Fruit fly (Drosophila melanogaster) whole organism, embryonic: ENCODE data around the gene CG16953.
A peak's percentile ranks its signal among the peaks of the same experiment; 100 is the strongest.

ENCODE experiments used
- Blimp-1 ChIP-seq: fragments of 200-800 bp; sonication (Bioruptor generic); optimal IDR thresholded peaks from 3 replicates; lab custom pipeline; 2018; ENCODE audit warnings: missing biosample characterization, missing genetic modification characterization, mild to moderate bottlenecking, moderate library complexity, missing genetic modification reagents
- CG11504 ChIP-seq: fragments of 200-800 bp; sonication (Bioruptor generic); optimal IDR thresholded peaks from 3 replicates; lab custom pipeline; 2019; ENCODE audit warnings: missing biosample characterization, mild to moderate bottlenecking, missing genetic modification characterization, moderate library complexity
- CG11560 ChIP-seq: fragments of 200-800 bp; sonication (Bioruptor generic); IDR thresholded peaks from 3 replicates; pipeline ENCODE4 v1.3.6; 2022; ENCODE audit warnings: missing biosample characterization, missing genetic modification characterization
- CG12391 ChIP-seq: fragments of 200-800 bp; sonication (Bioruptor generic); optimal IDR thresholded peaks from 3 replicates; lab custom pipeline; 2018; ENCODE audit warnings: missing biosample characterization, mild to moderate bottlenecking, missing genetic modification characterization, moderate library complexity
- CG12769 ChIP-seq: fragments of 200-800 bp; sonication (Bioruptor generic); optimal IDR thresholded peaks from 2 replicates; lab custom pipeline; 2019; ENCODE audit warnings: missing biosample characterization, mild to moderate bottlenecking, missing genetic modification characterization, moderate library complexity
- CG13424 ChIP-seq: fragments of 200-800 bp; sonication (Bioruptor generic); optimal IDR thresholded peaks from 2 replicates; lab custom pipeline; 2019; ENCODE audit warnings: missing biosample characterization, mild to moderate bottlenecking, missing genetic modification characterization, moderate library complexity
- CG15269 ChIP-seq: fragments of 200-800 bp; sonication (Bioruptor generic); optimal IDR thresholded peaks from 2 replicates; lab custom pipeline; 2018; ENCODE audit warnings: missing biosample characterization, mild to moderate bottlenecking, missing genetic modification characterization, moderate library complexity
- CG17361 ChIP-seq: fragments of 200-800 bp; sonication (Bioruptor generic); IDR thresholded peaks from 3 replicates; pipeline ENCODE4 v1.3.6; 2022; ENCODE audit warnings: missing biosample characterization, missing genetic modification characterization
- CG17829 ChIP-seq: fragments of 200-800 bp; optimal IDR thresholded peaks from 2 replicates; lab custom pipeline; 2019; ENCODE audit warnings: missing biosample characterization, mild to moderate bottlenecking, missing genetic modification characterization, moderate library complexity
- CG18262 ChIP-seq: fragments of 200-800 bp; optimal IDR thresholded peaks from 3 replicates; lab custom pipeline; 2019; ENCODE audit warnings: missing biosample characterization, mild to moderate bottlenecking, missing genetic modification characterization, moderate library complexity
- CG2202 ChIP-seq: fragments of 200-800 bp; sonication (Bioruptor generic); optimal IDR thresholded peaks from 2 replicates; lab custom pipeline; 2018; ENCODE audit warnings: missing biosample characterization, mild to moderate bottlenecking, missing genetic modification characterization
- CG2678 ChIP-seq: fragments of 200-800 bp; sonication (Bioruptor generic); optimal IDR thresholded peaks from 3 replicates; lab custom pipeline; 2019; ENCODE audit warnings: missing biosample characterization, mild to moderate bottlenecking, missing genetic modification characterization, moderate library complexity
- CG31365 ChIP-seq: fragments of 200-800 bp; sonication (Bioruptor generic); optimal IDR thresholded peaks from 2 replicates; lab custom pipeline; 2018; ENCODE audit warnings: missing biosample characterization, mild to moderate bottlenecking, missing genetic modification characterization
- CG32767 ChIP-seq: fragments of 200-800 bp; sonication (Bioruptor generic); IDR thresholded peaks from 2 replicates; pipeline ENCODE4 v1.3.6; 2022; ENCODE audit warnings: missing biosample characterization, missing genetic modification characterization
- CG6254 ChIP-seq: fragments of 200-800 bp; sonication (Bioruptor generic); optimal IDR thresholded peaks from 3 replicates; lab custom pipeline; 2017; ENCODE audit warnings: mild to moderate bottlenecking, missing biosample characterization, missing genetic modification reagents, missing genetic modification characterization
- CG7556 ChIP-seq: fragments of 200-800 bp; sonication (Bioruptor generic); optimal IDR thresholded peaks from 2 replicates; lab custom pipeline; 2017; ENCODE audit warnings: missing biosample characterization, mild to moderate bottlenecking, missing genetic modification characterization
- CoRest ChIP-seq: fragments of 200-800 bp; sonication (Bioruptor generic); optimal IDR thresholded peaks from 3 replicates; lab custom pipeline; 2018; ENCODE audit warnings: missing biosample characterization, mild to moderate bottlenecking, missing genetic modification characterization, moderate library complexity
- D ChIP-seq, 2 experiments: fragments of 200-800 bp in 1 of 2; fragments of >200 bp in 1 of 2; sonication (Bioruptor generic) in 1 of 2; optimal IDR thresholded peaks; 2 replicates in 1 of 2; 3 replicates in 1 of 2; lab custom pipeline; 2017; ENCODE audit warnings: mild to moderate bottlenecking in 1 of 2, missing biosample characterization in 1 of 2, missing genetic modification characterization in 1 of 2, missing genetic modification reagents in 1 of 2
- Dbx ChIP-seq: fragments of 200-800 bp; sonication (Bioruptor generic); IDR thresholded peaks from 3 replicates; pipeline ENCODE4 v1.3.6; 2022; ENCODE audit warnings: missing biosample characterization, missing genetic modification characterization
- Deaf1 ChIP-seq: fragments of 200-800 bp; optimal IDR thresholded peaks from 3 replicates; lab custom pipeline; 2019; ENCODE audit warnings: missing biosample characterization, mild to moderate bottlenecking, missing genetic modification characterization, moderate library complexity
- Eip74EF ChIP-seq, 2 experiments: fragments of 200-800 bp in 1 of 2; fragments of >200 bp in 1 of 2; sonication (Bioruptor generic) in 1 of 2; optimal IDR thresholded peaks; 2 replicates each; lab custom pipeline; 2017 to 2019; ENCODE audit warnings: missing biosample characterization in 2 of 2, missing genetic modification characterization in 2 of 2, mild to moderate bottlenecking in 1 of 2, moderate library complexity in 1 of 2
- Ets65A ChIP-seq: fragments of 200-800 bp; sonication (Bioruptor generic); peaks from one replicate; lab custom pipeline; 2016; ENCODE audit warnings: missing biosample characterization, missing genetic modification characterization
- Hr51 ChIP-seq, 2 experiments: fragments of 200-800 bp; sonication (Bioruptor generic); optimal IDR thresholded peaks; 2 replicates in 1 of 2; 3 replicates in 1 of 2; lab custom pipeline; 2016 to 2018; ENCODE audit warnings: missing biosample characterization in 2 of 2, missing genetic modification characterization in 2 of 2, mild to moderate bottlenecking in 1 of 2, moderate library complexity in 1 of 2
- Hr78 ChIP-seq, 2 experiments: fragments of 200-800 bp in 1 of 2; fragments of >200 bp in 1 of 2; sonication (Bioruptor generic) in 1 of 2; optimal IDR thresholded peaks; 2 replicates each; lab custom pipeline; 2017 to 2019; ENCODE audit warnings: missing biosample characterization in 2 of 2, missing genetic modification characterization in 2 of 2, mild to moderate bottlenecking in 1 of 2, moderate library complexity in 1 of 2
- Med ChIP-seq: fragments of 200-800 bp; sonication (Bioruptor generic); peaks from one replicate; lab custom pipeline; 2016; ENCODE audit warnings: missing biosample characterization, missing genetic modification characterization, mild to moderate bottlenecking, inconsistent platforms, moderate library complexity
- Meics ChIP-seq: fragments of 200-800 bp; sonication (Bioruptor generic); optimal IDR thresholded peaks from 2 replicates; lab custom pipeline; 2017; ENCODE audit warnings: missing biosample characterization, mild to moderate bottlenecking, missing genetic modification characterization
- Oli ChIP-seq: fragments of 200-800 bp; sonication (Bioruptor generic); optimal IDR thresholded peaks from 2 replicates; lab custom pipeline; 2018; ENCODE audit warnings: missing biosample characterization, mild to moderate bottlenecking, missing genetic modification characterization, moderate library complexity
- Ravus ChIP-seq: fragments of 200-800 bp; sonication (Bioruptor generic); IDR thresholded peaks from 2 replicates; pipeline ENCODE4 v1.3.6; 2022; ENCODE audit warnings: missing biosample characterization, missing genetic modification characterization
- Sox102F ChIP-seq: fragments of 200-800 bp; sonication (Bioruptor generic); optimal IDR thresholded peaks from 2 replicates; lab custom pipeline; 2018; ENCODE audit warnings: missing biosample characterization, mild to moderate bottlenecking, missing genetic modification characterization, moderate library complexity
- Xrp1 ChIP-seq: fragments of 200-800 bp; sonication (Bioruptor generic); IDR thresholded peaks from 2 replicates; pipeline ENCODE4 v1.3.6; 2022; ENCODE audit warnings: missing biosample characterization, missing genetic modification characterization
- chif ChIP-seq, 2 experiments: fragments of 200-800 bp; sonication (Bioruptor generic); optimal IDR thresholded peaks; 3 replicates each; lab custom pipeline; 2016; ENCODE audit warnings: missing biosample characterization in 2 of 2, missing genetic modification characterization in 2 of 2
- chinmo ChIP-seq: fragments of 200-800 bp; sonication (Bioruptor generic); IDR thresholded peaks from 4 replicates; pipeline ENCODE4 v1.3.6; 2022; ENCODE audit warnings: missing biosample characterization, missing genetic modification characterization; ENCODE audit not compliant: partially characterized antibody
- crol ChIP-seq: fragments of 200-800 bp; sonication (Bioruptor generic); IDR thresholded peaks from 2 replicates; pipeline ENCODE4 v1.3.6; 2022; ENCODE audit warnings: missing biosample characterization, missing genetic modification characterization
- cwo ChIP-seq: fragments of 200-800 bp; sonication (Bioruptor generic); optimal IDR thresholded peaks from 3 replicates; lab custom pipeline; 2017; ENCODE audit warnings: missing biosample characterization, missing genetic modification characterization, mild to moderate bottlenecking, moderate library complexity, missing genetic modification reagents
- dmrt99B ChIP-seq: fragments of 200-800 bp; sonication (Bioruptor generic); optimal IDR thresholded peaks from 2 replicates; lab custom pipeline; 2018; ENCODE audit warnings: missing biosample characterization, mild to moderate bottlenecking, missing genetic modification characterization, moderate library complexity
- dpn ChIP-seq, 2 experiments: fragments of 200-800 bp; sonication (Bioruptor generic); optimal IDR thresholded peaks; 3 replicates each; lab custom pipeline; 2016; ENCODE audit warnings: missing biosample characterization in 2 of 2, missing genetic modification characterization in 2 of 2
- fd96Cb ChIP-seq: fragments of 200-800 bp; sonication (Bioruptor generic); optimal IDR thresholded peaks from 2 replicates; lab custom pipeline; 2018; ENCODE audit warnings: missing biosample characterization, mild to moderate bottlenecking, missing genetic modification characterization, moderate library complexity
- fru ChIP-seq: fragments of >200 bp; optimal IDR thresholded peaks from 2 replicates; lab custom pipeline; 2017
- grau ChIP-seq: fragments of 200-800 bp; optimal IDR thresholded peaks from 3 replicates; lab custom pipeline; 2019; ENCODE audit warnings: missing biosample characterization, mild to moderate bottlenecking, missing genetic modification characterization, moderate library complexity
- gro ChIP-seq: fragments of 200-800 bp; sonication (Bioruptor generic); optimal IDR thresholded peaks from 2 replicates; lab custom pipeline; 2016; ENCODE audit warnings: missing biosample characterization, missing genetic modification characterization
- lmd ChIP-seq: fragments of 200-800 bp; sonication (Bioruptor generic); IDR thresholded peaks from 2 replicates; pipeline ENCODE4 v1.3.6; 2022; ENCODE audit warnings: missing biosample characterization, missing genetic modification characterization
- maf-S ChIP-seq: fragments of 200-800 bp; sonication (Bioruptor generic); optimal IDR thresholded peaks from 2 replicates; lab custom pipeline; 2016; ENCODE audit warnings: missing biosample characterization, missing genetic modification characterization
- nau ChIP-seq: fragments of 200-800 bp; sonication (Bioruptor generic); optimal IDR thresholded peaks from 3 replicates; lab custom pipeline; 2017; ENCODE audit warnings: missing biosample characterization, mild to moderate bottlenecking, missing genetic modification characterization, missing genetic modification reagents
- row ChIP-seq: fragments of 200-800 bp; sonication (Bioruptor generic); IDR thresholded peaks from 3 replicates; pipeline ENCODE4 v1.3.6; 2022; ENCODE audit warnings: missing biosample characterization, missing genetic modification characterization
- sens ChIP-seq: fragments of 200-800 bp; sonication (Bioruptor generic); peaks from one replicate; lab custom pipeline; 2016; ENCODE audit warnings: missing biosample characterization, missing genetic modification characterization
- stwl ChIP-seq: fragments of 200-800 bp; sonication (Bioruptor generic); optimal IDR thresholded peaks from 3 replicates; lab custom pipeline; 2018; ENCODE audit warnings: missing biosample characterization, mild to moderate bottlenecking, missing genetic modification characterization, moderate library complexity
- twi ChIP-seq: fragments of 200-800 bp; optimal IDR thresholded peaks from 2 replicates; lab custom pipeline; 2019; ENCODE audit warnings: missing biosample characterization, mild to moderate bottlenecking, missing genetic modification characterization, moderate library complexity
- zen ChIP-seq: fragments of 200-800 bp; sonication (Bioruptor generic); optimal IDR thresholded peaks from 3 replicates; lab custom pipeline; 2018; ENCODE audit warnings: missing biosample characterization, mild to moderate bottlenecking, missing genetic modification characterization, moderate library complexity

Gene CG16953

DNA sequence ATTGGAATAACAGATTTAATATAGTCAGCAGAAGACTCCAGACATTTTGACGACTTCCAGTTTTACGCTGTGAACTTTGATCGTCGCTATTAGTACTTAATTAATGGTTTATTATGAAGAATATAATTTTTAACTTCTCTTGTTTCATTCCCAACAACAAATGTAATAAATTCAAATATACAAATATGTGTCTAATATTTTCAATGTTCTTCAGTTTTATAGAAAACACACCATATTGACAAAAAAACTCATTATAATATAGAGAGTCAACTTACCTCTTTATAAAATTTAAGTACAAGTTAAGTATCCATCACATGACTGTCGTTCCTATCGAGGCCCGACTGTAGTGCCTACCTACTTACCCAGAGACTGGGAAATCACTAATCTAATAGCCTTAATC is 12.3 kb downstream of the CG16953 start (continued):
- peak; percentile 16 for TF ChIP-seq twi
- TF ChIP-seq CG17829 (tag; lab: Kevin White, UChicago), result peak; percentile 5
- TF ChIP-seq row (GFP tag; lab: Robert Waterston, UW), result peak; percentile 33; the same call in 1 of the 3 replicates
- TF ChIP-seq dpn (GFP tag; optimal IDR thresholded peaks at IDR 0.05; lab: Kevin White, UChicago), result peak in 1 of 2 experiments; percentile 30
- peak; percentile 90 for TF ChIP-seq grau (tag; lab: Kevin White, UChicago)
- peak; percentile 55; the same call in 1 of the 3 replicates for TF ChIP-seq CG17361 (GFP tag; lab: Robert Waterston, UW)
- TF ChIP-seq CG2202, result no peak
- no peak for TF ChIP-seq CG6254
- TF ChIP-seq D (optimal IDR thresholded peaks at IDR 0.05; lab: Kevin White, UChicago), result no peak
- no peak for TF ChIP-seq D (GFP tag; optimal IDR thresholded peaks at IDR 0.05; lab: Kevin White, UChicago)
- TF ChIP-seq CoRest (tag; lab: Kevin White, UChicago), result peak; percentile 59
- TF ChIP-seq Xrp1 (GFP tag; lab: Robert Waterston, UW), result peak; percentile 31; the same call in 1 of the 2 replicates
- TF ChIP-seq lmd (GFP tag; lab: Robert Waterston, UW), result peak; percentile 27; the same call in 1 of the 2 replicates
- TF ChIP-seq stwl (tag; lab: Kevin White, UChicago), result no peak
- no peak for TF ChIP-seq Ravus (GFP tag; lab: Robert Waterston, UW)
- peak; percentile 11 for TF ChIP-seq CG13424 (tag; lab: Kevin White, UChicago)
- TF ChIP-seq Hr51 (GFP tag; optimal IDR thresholded peaks at IDR 0.05; lab: Kevin White, UChicago), result peak in 1 of 2 experiments; percentile 54
- no peak for TF ChIP-seq Deaf1
- TF ChIP-seq CG11504, result peak; percentile 11
- TF ChIP-seq Sox102F (GFP tag; lab: Kevin White, UChicago), result peak; percentile 14
- TF ChIP-seq Eip74EF (GFP tag; optimal IDR thresholded peaks at IDR 0.05; lab: Kevin White, UChicago), result peak in 1 of 2 experiments; percentile 12
- peak; percentile 27 for TF ChIP-seq dmrt99B (tag; lab: Kevin White, UChicago)
- no peak for TF ChIP-seq maf-S (GFP tag; lab: Kevin White, UChicago)
- peak in 1 of 2 experiments; percentile 10 for TF ChIP-seq chif (GFP tag; optimal IDR thresholded peaks at IDR 0.05; lab: Kevin White, UChicago)
- TF ChIP-seq CG15269 (tag; lab: Kevin White, UChicago), result peak; percentile 20
- peak; percentile 11 for TF ChIP-seq Meics (GFP tag; lab: Kevin White, UChicago)
- no peak for TF ChIP-seq Dbx (GFP tag; lab: Robert Waterston, UW)
- no peak for TF ChIP-seq fd96Cb (tag; lab: Kevin White, UChicago)
- TF ChIP-seq fru, result no peak
- TF ChIP-seq CG31365 (tag; lab: Kevin White, UChicago), result no peak
- peak; percentile 25 for TF ChIP-seq CG12391
- TF ChIP-seq Oli (tag; lab: Kevin White, UChicago), result peak; percentile 18
- peak; percentile 29 for TF ChIP-seq CG7556 (GFP tag; lab: Kevin White, UChicago)
- no peak for TF ChIP-seq gro
- TF ChIP-seq CG2678 (tag; lab: Kevin White, UChicago), result peak; percentile 17
- TF ChIP-seq CG18262 (tag; lab: Kevin White, UChicago), result peak; percentile 30
- TF ChIP-seq zen (tag; lab: Kevin White, UChicago), result peak; percentile 6
- TF ChIP-seq, all 482 proteins: peak for 39

DNA sequence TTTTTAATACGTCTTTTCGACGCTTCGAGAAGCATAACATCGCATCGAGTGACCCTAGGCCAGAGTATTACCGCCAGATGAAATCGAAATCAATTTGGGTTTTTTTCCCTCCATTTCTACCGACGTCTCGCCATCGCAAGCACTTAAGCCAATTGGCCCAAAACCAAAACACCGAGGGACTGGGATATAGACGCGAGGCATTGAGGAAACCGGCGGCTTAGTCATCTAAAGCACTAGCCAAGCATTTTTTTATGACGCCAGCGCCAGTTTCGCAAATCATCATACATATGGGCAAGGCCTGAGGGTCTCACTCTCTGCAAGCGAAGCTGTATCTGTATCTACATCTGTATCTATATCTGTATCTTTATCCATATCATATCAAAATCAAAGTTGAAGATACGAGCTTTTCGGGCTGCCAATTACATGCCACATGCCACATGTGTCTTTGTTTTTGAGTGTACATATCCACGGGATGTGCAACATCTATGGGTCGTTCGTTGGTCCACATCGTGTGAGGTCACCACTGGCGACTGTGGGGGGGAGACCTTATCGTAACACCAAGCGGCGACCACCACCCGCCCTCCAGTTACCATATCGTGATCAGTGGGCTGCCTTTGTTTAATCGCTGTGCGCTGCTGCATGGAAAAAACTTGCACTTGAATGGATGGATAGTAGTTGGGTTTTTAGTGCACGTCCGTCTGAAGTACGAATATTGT is 18.0 kb downstream of the CG16953 start:
- TF ChIP-seq Hr78 (GFP tag; optimal IDR thresholded peaks at IDR 0.05; lab: Kevin White, UChicago) (peak in 1 of 2 experiments; percentile 28), Ets65A (GFP tag; lab: Kevin White, UChicago) (peak; percentile 8), chinmo (0 out of 4 replicates have a peak, but pooled peaks have one; percentile 52), CG13424 (tag; lab: Kevin White, UChicago) (no peak), CG32767 (GFP tag; lab: Robert Waterston, UW) (no peak), CG12769 (tag; lab: Kevin White, UChicago) (peak; percentile 23), sens (peak; percentile 37), CG11560 (tag; lab: Robert Waterston, UW) (no peak), cwo (GFP tag; lab: Kevin White, UChicago) (no peak), Blimp-1 (GFP tag; lab: Kevin White, UChicago) (peak; percentile 10), Med (GFP tag; lab: Kevin White, UChicago) (peak; percentile 38), crol (GFP tag; lab: Robert Waterston, UW) (peak; percentile 62), nau (GFP tag; lab: Kevin White, UChicago) (no peak)
